Worm (Caenorhabditis elegans) whole organism, L3 larva: ENCODE results near the gene T05G5.1.
A peak's percentile ranks its signal among the peaks of the same experiment; 100 is the strongest.

Experiments
- R02D3.7 ChIP-seq: fragments of 150-350 bp; optimal IDR thresholded peaks from 2 replicates; lab custom pipeline; 2014; ENCODE audit warnings: missing biosample characterization, missing genetic modification characterization
- ZK546.5 ChIP-seq: sonication (generic microtip); optimal IDR thresholded peaks from 2 replicates; lab custom pipeline; 2017; ENCODE audit warnings: missing biosample characterization, missing genetic modification characterization
- ama-1 ChIP-seq: fragments of 150-350 bp; optimal IDR thresholded peaks from 2 replicates; lab custom pipeline; 2018
- ceh-16 ChIP-seq: sonication (generic microtip); optimal IDR thresholded peaks from 2 replicates; lab custom pipeline; 2017; ENCODE audit warnings: missing biosample characterization, missing genetic modification characterization
- ceh-28 ChIP-seq: fragments of 150-350 bp; optimal IDR thresholded peaks from 2 replicates; lab custom pipeline; 2014; ENCODE audit warnings: missing biosample characterization, missing genetic modification reagents, missing genetic modification characterization
- ceh-82 ChIP-seq: fragments of 150-350 bp; optimal IDR thresholded peaks from 2 replicates; lab custom pipeline; 2014; ENCODE audit warnings: missing biosample characterization, missing genetic modification characterization
- daf-12 ChIP-seq: fragments of 150-350 bp; optimal IDR thresholded peaks from 2 replicates; lab custom pipeline; 2014; ENCODE audit warnings: missing biosample characterization, missing genetic modification reagents, missing genetic modification characterization
- egl-27 ChIP-seq: sonication (generic microtip); optimal IDR thresholded peaks from 4 replicates; lab custom pipeline; 2017; ENCODE audit warnings: missing biosample characterization, missing genetic modification reagents, missing genetic modification characterization
- fkh-10 ChIP-seq: sonication (generic microtip); optimal IDR thresholded peaks from 2 replicates; lab custom pipeline; 2017; ENCODE audit warnings: missing biosample characterization, missing genetic modification reagents, missing genetic modification characterization
- fkh-2 ChIP-seq: fragments of 150-350 bp; optimal IDR thresholded peaks from 2 replicates; lab custom pipeline; 2014; ENCODE audit warnings: missing biosample characterization, missing genetic modification reagents, missing genetic modification characterization
- fos-1 ChIP-seq: fragments of 150-350 bp; optimal IDR thresholded peaks from 2 replicates; lab custom pipeline; 2014; ENCODE audit warnings: missing biosample characterization, missing genetic modification characterization
- hmg-11 ChIP-seq: sonication (generic microtip); optimal IDR thresholded peaks from 2 replicates; lab custom pipeline; 2016; ENCODE audit warnings: missing genetic modification characterization, missing compliant biosample characterization
- jun-1 ChIP-seq: fragments of 150-350 bp; optimal IDR thresholded peaks from 2 replicates; lab custom pipeline; 2014; ENCODE audit warnings: missing biosample characterization, missing genetic modification reagents, missing genetic modification characterization
- lin-15B ChIP-seq: fragments of 150-350 bp; optimal IDR thresholded peaks from 2 replicates; lab custom pipeline; 2014; ENCODE audit warnings: missing biosample characterization, missing genetic modification characterization
- lin-39 ChIP-seq: fragments of 150-350 bp; optimal IDR thresholded peaks from 2 replicates; lab custom pipeline; 2018; ENCODE audit warnings: missing biosample characterization, missing genetic modification reagents, missing genetic modification characterization
- mml-1 ChIP-seq: fragments of 150-350 bp; sonication (generic microtip); optimal IDR thresholded peaks from 3 replicates; lab custom pipeline; 2014; ENCODE audit warnings: missing biosample characterization, missing genetic modification characterization
- nfya-1 ChIP-seq: sonication (generic microtip); optimal IDR thresholded peaks from 2 replicates; lab custom pipeline; 2017; ENCODE audit warnings: missing genetic modification characterization, mild to moderate bottlenecking, missing compliant biosample characterization, antibody characterized with exemption, moderate library complexity; ENCODE audit not compliant: insufficient read depth
- nhr-11 ChIP-seq: fragments of 150-350 bp; optimal IDR thresholded peaks from 2 replicates; lab custom pipeline; 2014; ENCODE audit warnings: missing biosample characterization, missing genetic modification characterization
- nhr-12 ChIP-seq: fragments of 150-350 bp; optimal IDR thresholded peaks from 2 replicates; lab custom pipeline; 2014; ENCODE audit warnings: missing biosample characterization, missing genetic modification characterization
- nhr-23 ChIP-seq: fragments of 150-350 bp; optimal IDR thresholded peaks from 2 replicates; lab custom pipeline; 2014; ENCODE audit warnings: missing biosample characterization, missing genetic modification reagents, missing genetic modification characterization
- nhr-237 ChIP-seq: fragments of 150-350 bp; optimal IDR thresholded peaks from 2 replicates; lab custom pipeline; 2014; ENCODE audit warnings: missing biosample characterization, missing genetic modification characterization
- nhr-25 ChIP-seq: sonication (generic microtip); optimal IDR thresholded peaks from 2 replicates; lab custom pipeline; 2017; ENCODE audit warnings: missing biosample characterization, missing genetic modification characterization
- nhr-28 ChIP-seq: fragments of 150-350 bp; optimal IDR thresholded peaks from 2 replicates; lab custom pipeline; 2014; ENCODE audit warnings: missing biosample characterization, missing genetic modification characterization
- nhr-43 ChIP-seq: sonication (generic microtip); optimal IDR thresholded peaks from 2 replicates; lab custom pipeline; 2016; ENCODE audit warnings: mild to moderate bottlenecking, missing genetic modification characterization, missing compliant biosample characterization; ENCODE audit not compliant: poor library complexity, severe bottlenecking
- nhr-67 ChIP-seq: fragments of 150-350 bp; optimal IDR thresholded peaks from 2 replicates; lab custom pipeline; 2014; ENCODE audit warnings: missing biosample characterization, missing genetic modification characterization
- nhr-76 ChIP-seq: fragments of 150-350 bp; sonication (generic microtip); optimal IDR thresholded peaks from 5 replicates; lab custom pipeline; 2014; ENCODE audit warnings: missing biosample characterization, missing genetic modification characterization
- nhr-77 ChIP-seq: fragments of 150-350 bp; optimal IDR thresholded peaks from 2 replicates; lab custom pipeline; 2014; ENCODE audit warnings: missing biosample characterization, missing genetic modification characterization
- pha-4 ChIP-seq: fragments of 150-350 bp; optimal IDR thresholded peaks from 2 replicates; lab custom pipeline; 2014; ENCODE audit warnings: missing biosample characterization, missing genetic modification reagents, missing genetic modification characterization
- sea-2 ChIP-seq: fragments of 150-350 bp; sonication (generic microtip); optimal IDR thresholded peaks from 4 replicates; lab custom pipeline; 2014; ENCODE audit warnings: missing biosample characterization, missing genetic modification reagents, missing genetic modification characterization
- skn-1 ChIP-seq: fragments of 150-350 bp; optimal IDR thresholded peaks from 2 replicates; lab custom pipeline; 2014; ENCODE audit warnings: missing biosample characterization, missing genetic modification characterization
- snpc-4 ChIP-seq: fragments of 150-350 bp; optimal IDR thresholded peaks from 2 replicates; lab custom pipeline; 2014; ENCODE audit warnings: missing biosample characterization, missing genetic modification characterization
- tbx-2 ChIP-seq: sonication (generic microtip); optimal IDR thresholded peaks from 2 replicates; lab custom pipeline; 2016; ENCODE audit warnings: mild to moderate bottlenecking, missing genetic modification characterization, missing compliant biosample characterization
- unc-39 ChIP-seq: sonication (generic microtip); optimal IDR thresholded peaks from 4 replicates; lab custom pipeline; 2017; ENCODE audit warnings: missing biosample characterization, missing genetic modification characterization
- unc-62 ChIP-seq: fragments of 150-350 bp; sonication (generic microtip); optimal IDR thresholded peaks from 4 replicates; lab custom pipeline; 2014; ENCODE audit warnings: missing biosample characterization, missing genetic modification reagents, missing genetic modification characterization
- zag-1 ChIP-seq: fragments of 150-350 bp; optimal IDR thresholded peaks from 2 replicates; lab custom pipeline; 2014; ENCODE audit warnings: missing biosample characterization, missing genetic modification characterization
- ztf-11 ChIP-seq: fragments of 150-350 bp; optimal IDR thresholded peaks from 2 replicates; lab custom pipeline; 2014; ENCODE audit warnings: missing biosample characterization, missing genetic modification characterization

Gene T05G5.1

ce11 chrIII:9764718-9765117, 21.6 kb upstream of the T05G5.1 start:
- peak; percentile 10 for TF ChIP-seq hmg-11 (tag; lab: Kevin White, UChicago)
- TF ChIP-seq nhr-23: no peak
- TF ChIP-seq unc-39 (tag; lab: Kevin White, UChicago): no peak
- TF ChIP-seq ama-1: peak; percentile 29
- TF ChIP-seq lin-39 (tag; lab: Kevin White, UChicago): peak; percentile 1

ce11 chrIII:9762093-9762748, 19.1 kb upstream of the T05G5.1 start, which contains the start of gene gcc-2:
Gene gcc-2 (minus strand): TSS chrIII:9762143.
- TF ChIP-seq skn-1 (no peak), fkh-2 (tag; lab: Kevin White, UChicago) (no peak), nhr-67 (tag; lab: Kevin White, UChicago) (no peak), nfya-1 (tag; lab: Kevin White, UChicago) (no peak), ceh-82 (no peak), fkh-10 (GFP tag; lab: Kevin White, UChicago) (no peak), unc-62 (no peak), tbx-2 (tag; lab: Kevin White, UChicago) (no peak), ceh-28 (tag; lab: Kevin White, UChicago) (no peak), hmg-11 (tag; lab: Kevin White, UChicago) (no peak), ceh-16 (tag; lab: Kevin White, UChicago) (no peak), lin-39 (tag; lab: Kevin White, UChicago) (no peak), lin-15B (tag; lab: Kevin White, UChicago) (no peak), fos-1 (no peak), nhr-76 (no peak), R02D3.7 (tag; lab: Kevin White, UChicago) (no peak)

ce11 chrIII:9760184-9760583, 17.0 kb upstream of the T05G5.1 start:
- TF ChIP-seq nhr-76 (no peak), pha-4 (tag; lab: Kevin White, UChicago) (no peak), daf-12 (tag; lab: Kevin White, UChicago) (no peak), lin-15B (tag; lab: Kevin White, UChicago) (no peak), skn-1 (no peak), jun-1 (tag; lab: Kevin White, UChicago) (no peak), nhr-28 (no peak), nhr-43 (tag; lab: Kevin White, UChicago) (no peak), nhr-237 (tag; lab: Kevin White, UChicago) (no peak), hmg-11 (tag; lab: Kevin White, UChicago) (no peak), nhr-25 (tag; lab: Kevin White, UChicago) (no peak), snpc-4 (tag; lab: Kevin White, UChicago) (no peak), ztf-11 (tag; lab: Kevin White, UChicago) (no peak), ama-1 (no peak)

ce11 chrIII:9758848-9759247, 15.7 kb upstream of the T05G5.1 start, which contains the start of gene rmd-1:
Gene rmd-1 (plus strand): TSS chrIII:9759094.
- TF ChIP-seq sea-2 (GFP tag; lab: Kevin White, UChicago): no peak
- no peak for TF ChIP-seq ama-1
- no peak for TF ChIP-seq R02D3.7 (tag; lab: Kevin White, UChicago)
- TF ChIP-seq nhr-77 (tag; lab: Kevin White, UChicago): no peak
- no peak for TF ChIP-seq ZK546.5 (tag; lab: Kevin White, UChicago)
- TF ChIP-seq unc-39 (tag; lab: Kevin White, UChicago): no peak
- TF ChIP-seq hmg-11 (tag; lab: Kevin White, UChicago): no peak
- TF ChIP-seq ztf-11 (tag; lab: Kevin White, UChicago): no peak
- no peak for TF ChIP-seq mml-1 (tag; lab: Kevin White, UChicago)
- TF ChIP-seq nhr-25 (tag; lab: Kevin White, UChicago): no peak
- no peak for TF ChIP-seq zag-1
- TF ChIP-seq pha-4 (tag; lab: Kevin White, UChicago): no peak

ce11 chrIII:9757414-9757813, 14.3 kb upstream of the T05G5.1 start, which contains the start of gene vps-53:
Gene vps-53 (minus strand): TSS chrIII:9757514.
- TF ChIP-seq lin-15B (tag; lab: Kevin White, UChicago): no peak
- TF ChIP-seq egl-27 (tag; lab: Kevin White, UChicago): no peak
- TF ChIP-seq lin-39 (tag; lab: Kevin White, UChicago): no peak
- TF ChIP-seq tbx-2 (tag; lab: Kevin White, UChicago): no peak
- TF ChIP-seq skn-1: no peak
- TF ChIP-seq unc-39 (tag; lab: Kevin White, UChicago): no peak
- TF ChIP-seq nhr-12 (tag; lab: Kevin White, UChicago): no peak
- no peak for TF ChIP-seq nhr-11 (tag; lab: Kevin White, UChicago)
